Fruit fly (Drosophila melanogaster) whole organism, embryonic: ENCODE data around the gene cue.

Experiments
- Bdp1 ChIP-seq: fragments of 200-800 bp; sonication (Bioruptor generic); optimal IDR thresholded peaks from 3 replicates; lab custom pipeline; 2016; ENCODE audit warnings: missing biosample characterization, missing genetic modification characterization
- Bgb ChIP-seq: fragments of 200-800 bp; sonication (Bioruptor generic); IDR thresholded peaks from 2 replicates; pipeline ENCODE4 v1.3.6; 2022; ENCODE audit warnings: missing biosample characterization, missing genetic modification characterization; ENCODE audit not compliant: partially characterized antibody
- CG13424 ChIP-seq: fragments of 200-800 bp; sonication (Bioruptor generic); optimal IDR thresholded peaks from 2 replicates; lab custom pipeline; 2019; ENCODE audit warnings: missing biosample characterization, mild to moderate bottlenecking, missing genetic modification characterization, moderate library complexity
- CG14860 ChIP-seq: fragments of 200-800 bp; sonication (Bioruptor generic); IDR thresholded peaks from 3 replicates; pipeline ENCODE4 v1.3.6; 2022; ENCODE audit warnings: missing biosample characterization, missing genetic modification characterization; ENCODE audit not compliant: partially characterized antibody
- CG1529 ChIP-seq: fragments of 200-800 bp; sonication (Bioruptor generic); optimal IDR thresholded peaks from 3 replicates; lab custom pipeline; 2018; ENCODE audit warnings: missing biosample characterization, missing genetic modification characterization
- CG16863 ChIP-seq: fragments of 200-800 bp; sonication (Bioruptor generic); optimal IDR thresholded peaks from 3 replicates; lab custom pipeline; 2016; ENCODE audit warnings: missing biosample characterization, missing genetic modification characterization
- CG17612 ChIP-seq: fragments of 200-800 bp; sonication (Bioruptor generic); IDR thresholded peaks from 2 replicates; pipeline ENCODE4 v1.3.6; 2022; ENCODE audit warnings: missing biosample characterization, missing genetic modification characterization
- CG18764 ChIP-seq: fragments of 200-800 bp; sonication (Bioruptor generic); optimal IDR thresholded peaks from 3 replicates; lab custom pipeline; 2016; ENCODE audit warnings: missing biosample characterization, missing genetic modification characterization
- CG31365 ChIP-seq: fragments of 200-800 bp; sonication (Bioruptor generic); optimal IDR thresholded peaks from 2 replicates; lab custom pipeline; 2018; ENCODE audit warnings: missing biosample characterization, mild to moderate bottlenecking, missing genetic modification characterization
- CG33557 ChIP-seq: fragments of 200-800 bp; sonication (Bioruptor generic); optimal IDR thresholded peaks from 2 replicates; lab custom pipeline; 2019; ENCODE audit warnings: missing biosample characterization, mild to moderate bottlenecking, missing genetic modification characterization, moderate library complexity
- CG34376 ChIP-seq: fragments of 200-800 bp; sonication (Bioruptor generic); optimal IDR thresholded peaks from 2 replicates; lab custom pipeline; 2018; ENCODE audit warnings: missing biosample characterization, mild to moderate bottlenecking, missing genetic modification characterization
- CG4360 ChIP-seq: fragments of 200-800 bp; sonication (Bioruptor generic); IDR thresholded peaks from 2 replicates; pipeline ENCODE4 v1.3.6; 2022; ENCODE audit warnings: missing biosample characterization, missing genetic modification characterization
- CG4707 ChIP-seq: fragments of 200-800 bp; sonication (Bioruptor generic); optimal IDR thresholded peaks from 2 replicates; lab custom pipeline; 2018; ENCODE audit warnings: missing biosample characterization, mild to moderate bottlenecking, missing genetic modification characterization, moderate library complexity
- CG4854 ChIP-seq: fragments of 200-800 bp; sonication (Bioruptor generic); optimal IDR thresholded peaks from 2 replicates; lab custom pipeline; 2016; ENCODE audit warnings: missing biosample characterization, missing genetic modification characterization, inconsistent platforms
- CG5245 ChIP-seq: fragments of 200-800 bp; sonication (Bioruptor generic); optimal IDR thresholded peaks from 3 replicates; lab custom pipeline; 2016; ENCODE audit warnings: missing biosample characterization, missing genetic modification characterization
- CG6654 ChIP-seq: fragments of 200-800 bp; sonication (Bioruptor generic); optimal IDR thresholded peaks from 2 replicates; lab custom pipeline; 2017; ENCODE audit warnings: missing biosample characterization, mild to moderate bottlenecking, missing genetic modification characterization
- CG6683 ChIP-seq: fragments of 200-800 bp; sonication (Bioruptor generic); optimal IDR thresholded peaks from 2 replicates; lab custom pipeline; 2017; ENCODE audit warnings: missing biosample characterization, mild to moderate bottlenecking, missing genetic modification characterization, missing genetic modification reagents
- CG9932 ChIP-seq: fragments of 200-800 bp; sonication (Bioruptor generic); IDR thresholded peaks from 2 replicates; pipeline ENCODE4 v1.3.6; 2022; ENCODE audit warnings: missing biosample characterization, missing genetic modification characterization
- CoRest ChIP-seq: fragments of 200-800 bp; sonication (Bioruptor generic); optimal IDR thresholded peaks from 3 replicates; lab custom pipeline; 2018; ENCODE audit warnings: missing biosample characterization, mild to moderate bottlenecking, missing genetic modification characterization, moderate library complexity
- Drgx ChIP-seq: fragments of 200-800 bp; sonication (Bioruptor generic); IDR thresholded peaks from 2 replicates; pipeline ENCODE4 v1.3.6; 2022; ENCODE audit warnings: missing biosample characterization, missing genetic modification characterization
- Elba2 ChIP-seq: fragments of 200-800 bp; sonication (Bioruptor generic); optimal IDR thresholded peaks from 3 replicates; lab custom pipeline; 2016; ENCODE audit warnings: missing biosample characterization, missing genetic modification characterization
- Ets97D ChIP-seq: fragments of 200-800 bp; sonication (Bioruptor generic); optimal IDR thresholded peaks from 3 replicates; lab custom pipeline; 2016; ENCODE audit warnings: missing biosample characterization, missing genetic modification characterization
- HLHmδ ChIP-seq: fragments of 200-800 bp; sonication (Bioruptor generic); optimal IDR thresholded peaks from 2 replicates; lab custom pipeline; 2018; ENCODE audit warnings: missing biosample characterization, mild to moderate bottlenecking, missing genetic modification characterization, moderate library complexity
- MBD-R2 ChIP-seq: fragments of 200-800 bp; sonication (Bioruptor generic); IDR thresholded peaks from 2 replicates; pipeline ENCODE4 v1.3.6; 2022; ENCODE audit warnings: missing biosample characterization, missing genetic modification characterization
- NC2β ChIP-seq: fragments of 200-800 bp; sonication (Bioruptor generic); optimal IDR thresholded peaks from 2 replicates; lab custom pipeline; 2016; ENCODE audit warnings: missing biosample characterization, missing genetic modification characterization
- Nf-YB ChIP-seq: fragments of 200-800 bp; sonication (Bioruptor generic); optimal IDR thresholded peaks from 3 replicates; lab custom pipeline; 2019; ENCODE audit warnings: missing biosample characterization, mild to moderate bottlenecking, missing genetic modification characterization, moderate library complexity
- Optix ChIP-seq: fragments of 200-800 bp; sonication (Bioruptor generic); IDR thresholded peaks from 3 replicates; pipeline ENCODE4 v1.3.6; 2022; ENCODE audit warnings: missing biosample characterization, missing genetic modification characterization
- Pdp1 ChIP-seq, 2 experiments: fragments of 200-800 bp; sonication (Bioruptor generic); optimal IDR thresholded peaks; 3 replicates each; lab custom pipeline; 2016; ENCODE audit warnings: missing biosample characterization in 2 of 2, missing genetic modification characterization in 2 of 2, mild to moderate bottlenecking in 1 of 2, moderate library complexity in 1 of 2
- Ravus ChIP-seq: fragments of 200-800 bp; sonication (Bioruptor generic); IDR thresholded peaks from 2 replicates; pipeline ENCODE4 v1.3.6; 2022; ENCODE audit warnings: missing biosample characterization, missing genetic modification characterization
- Rx ChIP-seq: fragments of 200-800 bp; sonication (Bioruptor generic); IDR thresholded peaks from 2 replicates; pipeline ENCODE4 v1.3.6; 2022; ENCODE audit warnings: missing biosample characterization, missing genetic modification characterization
- ap ChIP-seq: fragments of 200-800 bp; sonication (Bioruptor generic); IDR thresholded peaks from 2 replicates; pipeline ENCODE4 v1.3.6; 2022; ENCODE audit warnings: missing biosample characterization, missing genetic modification characterization
- az2 ChIP-seq: fragments of 200-800 bp; sonication (Bioruptor generic); optimal IDR thresholded peaks from 3 replicates; lab custom pipeline; 2016; ENCODE audit warnings: missing biosample characterization, missing genetic modification characterization
- eve ChIP-seq, 2 experiments: fragments of >200 bp; optimal IDR thresholded peaks; 2 replicates each; lab custom pipeline; 2017; ENCODE audit warnings: missing biosample characterization in 2 of 2, missing genetic modification characterization in 2 of 2
- gce ChIP-seq: fragments of 200-800 bp; sonication (Bioruptor generic); IDR thresholded peaks from 3 replicates; pipeline ENCODE4 v1.3.6; 2022; ENCODE audit warnings: missing biosample characterization, missing genetic modification characterization
- gcm2 ChIP-seq: fragments of 200-800 bp; sonication (Bioruptor generic); optimal IDR thresholded peaks from 2 replicates; lab custom pipeline; 2016; ENCODE audit warnings: missing biosample characterization, missing genetic modification characterization
- gsb-n ChIP-seq: fragments of 200-800 bp; sonication (Bioruptor generic); optimal IDR thresholded peaks from 3 replicates; lab custom pipeline; 2018; ENCODE audit warnings: missing biosample characterization, mild to moderate bottlenecking, missing genetic modification characterization
- hth ChIP-seq: fragments of >200 bp; optimal IDR thresholded peaks from 2 replicates; lab custom pipeline; 2017; ENCODE audit warnings: inconsistent platforms
- kay ChIP-seq: fragments of 200-800 bp; sonication (Bioruptor generic); optimal IDR thresholded peaks from 2 replicates; lab custom pipeline; 2016; ENCODE audit warnings: missing biosample characterization, missing genetic modification characterization
- mam ChIP-seq: fragments of 200-800 bp; sonication (Bioruptor generic); optimal IDR thresholded peaks from 3 replicates; lab custom pipeline; 2016; ENCODE audit warnings: missing biosample characterization, missing genetic modification characterization
- psq ChIP-seq: fragments of 200-800 bp; sonication (Bioruptor generic); optimal IDR thresholded peaks from 2 replicates; lab custom pipeline; 2017; ENCODE audit warnings: missing biosample characterization, missing genetic modification characterization
- scrt ChIP-seq: fragments of 200-800 bp; sonication (Bioruptor generic); optimal IDR thresholded peaks from 2 replicates; lab custom pipeline; 2018; ENCODE audit warnings: missing biosample characterization, mild to moderate bottlenecking, missing genetic modification characterization, moderate library complexity
- seq ChIP-seq: fragments of 200-800 bp; sonication (Bioruptor generic); IDR thresholded peaks from 2 replicates; pipeline ENCODE4 v1.3.6; 2022; ENCODE audit warnings: missing biosample characterization, missing genetic modification characterization
- slou ChIP-seq: fragments of 200-800 bp; sonication (Bioruptor generic); optimal IDR thresholded peaks from 3 replicates; lab custom pipeline; 2016; ENCODE audit warnings: missing biosample characterization, missing genetic modification characterization
- ssp ChIP-seq: fragments of 200-800 bp; sonication (Bioruptor generic); IDR thresholded peaks from 2 replicates; pipeline ENCODE4 v1.3.6; 2022; ENCODE audit warnings: missing biosample characterization, missing genetic modification characterization
- trh ChIP-seq: fragments of 200-800 bp; sonication (Bioruptor generic); optimal IDR thresholded peaks from 2 replicates; lab custom pipeline; 2016; ENCODE audit warnings: missing biosample characterization, missing genetic modification characterization
- ttk ChIP-seq: fragments of 200-800 bp; sonication (Bioruptor generic); IDR thresholded peaks from 2 replicates; pipeline ENCODE4 v2.1.2; 2022; ENCODE audit warnings: missing biosample characterization, missing genetic modification characterization
- tx ChIP-seq: fragments of 200-800 bp; sonication (Bioruptor generic); optimal IDR thresholded peaks from 2 replicates; lab custom pipeline; 2016; ENCODE audit warnings: missing biosample characterization, missing genetic modification characterization
- unc-4 ChIP-seq: fragments of 200-800 bp; sonication (Bioruptor generic); IDR thresholded peaks from 2 replicates; pipeline ENCODE4 v1.3.6; 2022; ENCODE audit warnings: missing biosample characterization, missing genetic modification characterization; ENCODE audit not compliant: partially characterized antibody
- wdn ChIP-seq: fragments of 200-800 bp; sonication (Bioruptor generic); IDR thresholded peaks from 2 replicates; pipeline ENCODE4 v1.3.6; 2022; ENCODE audit warnings: missing biosample characterization, missing genetic modification characterization

Gene cue

dm6 chr3L:1536487-1537337, 19.6 kb upstream of the cue start, which contains the start of the genes CG12091 and pns (continued):
- peak; percentile 76 for TF ChIP-seq CG13424 (tag; lab: Kevin White, UChicago)
- TF ChIP-seq gsb-n (tag; lab: Kevin White, UChicago): peak; percentile 68
- no peak for TF ChIP-seq Optix (GFP tag; lab: Robert Waterston, UW)
- TF ChIP-seq Elba2: peak; percentile 52
- TF ChIP-seq seq: peak; percentile 46; the same call in 1 of the 2 replicates
- peak; percentile 44 for TF ChIP-seq Bgb (GFP tag; lab: Robert Waterston, UW)
- peak; percentile 4 for TF ChIP-seq trh (GFP tag; lab: Kevin White, UChicago)
- peak; percentile 56 for TF ChIP-seq NC2β (GFP tag; lab: Kevin White, UChicago)
- TF ChIP-seq slou (GFP tag; lab: Kevin White, UChicago): no peak
- no peak for TF ChIP-seq CG17612 (GFP tag; lab: Robert Waterston, UW)
- TF ChIP-seq CG4854: peak; percentile 60
- TF ChIP-seq Nf-YB: peak; percentile 32
- peak; percentile 38 for TF ChIP-seq CG4707 (GFP tag; lab: Kevin White, UChicago)
- no peak for TF ChIP-seq Ravus (GFP tag; lab: Robert Waterston, UW)
- TF ChIP-seq HLHmδ (GFP tag; lab: Kevin White, UChicago): peak; percentile 71
- TF ChIP-seq ssp (GFP tag; lab: Robert Waterston, UW): peak; percentile 71
- TF ChIP-seq hth: no peak
- TF ChIP-seq scrt (GFP tag; lab: Kevin White, UChicago): peak; percentile 56
- TF ChIP-seq CoRest (tag; lab: Kevin White, UChicago): peak; percentile 77
- peak; percentile 61 for TF ChIP-seq tx (GFP tag; lab: Kevin White, UChicago)
- TF ChIP-seq Ets97D (GFP tag; lab: Kevin White, UChicago): peak; percentile 84
- TF ChIP-seq CG31365: peak; percentile 50
- 0 out of 2 replicates have a peak, but pooled peaks have one; percentile 26 for TF ChIP-seq wdn (GFP tag; lab: Robert Waterston, UW)
- peak; percentile 60 for TF ChIP-seq Bdp1 (GFP tag; lab: Kevin White, UChicago)
- peak; percentile 43; the same call in 1 of the 2 replicates for TF ChIP-seq MBD-R2 (GFP tag; lab: Robert Waterston, UW)
- peak; percentile 79 for TF ChIP-seq mam (GFP tag; lab: Kevin White, UChicago)
- no peak for TF ChIP-seq CG6654
- peak; percentile 16 for TF ChIP-seq CG1529 (GFP tag; lab: Kevin White, UChicago)
- peak; percentile 62 for TF ChIP-seq az2 (GFP tag; lab: Kevin White, UChicago)
- 0 out of 2 replicates have a peak, but pooled peaks have one; percentile 44 for TF ChIP-seq Rx
- TF ChIP-seq unc-4 (GFP tag; lab: Robert Waterston, UW): no peak
- TF ChIP-seq CG16863 (GFP tag; lab: Kevin White, UChicago): peak; percentile 54
- TF ChIP-seq gce (GFP tag; lab: Robert Waterston, UW): no peak
- no peak for TF ChIP-seq CG14860 (GFP tag; lab: Robert Waterston, UW)
- TF ChIP-seq CG5245 (GFP tag; lab: Kevin White, UChicago): peak; percentile 70
- peak; percentile 38 for TF ChIP-seq psq (GFP tag; lab: Kevin White, UChicago)
- peak; percentile 59 for TF ChIP-seq CG34376
- TF ChIP-seq Drgx (GFP tag; lab: Robert Waterston, UW): no peak
- TF ChIP-seq Pdp1 (GFP tag; optimal IDR thresholded peaks at IDR 0.05; lab: Kevin White, UChicago): peak; percentile 74 to 91
- TF ChIP-seq ap (GFP tag; lab: Robert Waterston, UW): peak; percentile 51; the same call in 1 of the 2 replicates
- peak; percentile 18; the same call in 1 of the 2 replicates for TF ChIP-seq CG4360 (GFP tag; lab: Robert Waterston, UW)
- TF ChIP-seq kay (GFP tag; lab: Kevin White, UChicago): peak; percentile 57
- TF ChIP-seq CG33557 (GFP tag; lab: Kevin White, UChicago): peak; percentile 55
- peak; percentile 77 for TF ChIP-seq CG9932 (GFP tag; lab: Robert Waterston, UW)
- TF ChIP-seq ttk: 0 out of 2 replicates have a peak, but pooled peaks have one; percentile 29
- peak; percentile 6 for TF ChIP-seq gcm2
- no peak for TF ChIP-seq CG6683
- TF ChIP-seq CG18764: peak; percentile 56
- no peak for TF ChIP-seq eve (GFP tag; optimal IDR thresholded peaks at IDR 0.05; lab: Kevin White, UChicago)
